Worm (Caenorhabditis elegans) whole organism, midembryonic: ENCODE results near the gene F21D5.7.

Experiments
- flt-1 ChIP-seq: fragments of 200-800 bp; sonication (Bioruptor generic); IDR thresholded peaks from 2 replicates; pipeline ENCODE4 v1.3.6; 2022; ENCODE audit warnings: missing genetic modification characterization, missing compliant biosample characterization
- klf-2 ChIP-seq: fragments of 200-800 bp; sonication (Bioruptor generic); conservative IDR thresholded peaks from 2 replicates; pipeline ENCODE4 v1.3.6; 2022; ENCODE audit warnings: missing genetic modification reagents, missing genetic modification characterization, missing compliant biosample characterization
- med-1 ChIP-seq: sonication (generic microtip); optimal IDR thresholded peaks from 2 replicates; lab custom pipeline; 2017; ENCODE audit warnings: missing genetic modification characterization, mild to moderate bottlenecking, missing compliant biosample characterization, antibody characterized with exemption, missing genetic modification reagents; ENCODE audit not compliant: insufficient read depth
- ztf-23 ChIP-seq: fragments of 200-800 bp; sonication (Bioruptor generic); IDR thresholded peaks from 2 replicates; pipeline ENCODE4 v1.3.6; 2022; ENCODE audit warnings: missing genetic modification reagents, missing genetic modification characterization, missing compliant biosample characterization

- TF ChIP-seq klf-2 (GFP tag; lab: Robert Waterston, UW) (no peak), flt-1 (no peak), ztf-23 (no peak), med-1 (GFP tag; lab: Kevin White, UChicago) (no peak)
These were observed 13.0 kb downstream of the F21D5.7 start, which contains the start of gene F21D5.3 for ce11 chrIV:8730469-8730868.
